Worm (Caenorhabditis elegans): Measurements from ENCODE around the gene hpo-9.

DNA sequence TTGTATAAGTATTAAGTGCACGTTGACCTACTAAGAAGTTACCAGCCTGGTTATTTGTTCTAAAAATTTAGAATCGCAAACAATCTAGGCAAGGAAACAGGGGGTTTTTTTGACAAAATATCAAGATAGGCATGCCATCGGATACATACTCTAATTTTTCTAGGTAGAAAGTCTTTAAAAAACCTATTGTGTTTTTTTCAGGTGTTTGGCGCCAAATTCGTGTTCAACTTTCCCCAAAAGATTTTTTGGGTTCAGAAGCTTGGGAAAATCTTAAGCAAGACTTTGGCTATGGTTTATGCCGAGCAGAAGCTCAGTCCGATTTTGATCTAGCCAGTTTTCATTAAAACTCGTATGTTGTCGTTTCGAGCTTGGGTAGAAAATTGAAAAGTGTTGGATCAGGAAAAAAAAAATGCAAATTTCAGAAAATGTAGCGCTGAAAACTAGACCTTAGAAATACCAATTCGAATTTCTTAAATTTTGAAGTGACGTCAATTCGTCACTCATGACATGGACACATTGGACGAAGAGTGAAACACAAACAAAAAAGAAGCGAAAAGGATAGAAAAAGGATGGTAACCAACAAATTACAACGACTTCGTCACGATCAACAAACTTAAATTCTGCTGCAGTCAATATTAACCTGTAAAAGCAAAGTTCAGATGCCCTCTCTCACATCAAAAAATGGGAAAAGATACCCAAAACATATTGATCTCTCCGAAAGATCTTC, 11.5 kb upstream of the hpo-9 start:
- TF ChIP-seq flt-1 (GFP tag; IDR thresholded peaks at IDR 0.05) = no peak
- TF ChIP-seq ref-1 (GFP tag; conservative IDR thresholded peaks at IDR 0.05) = no peak
- no peak for TF ChIP-seq T22C8.4 (GFP tag; IDR thresholded peaks at IDR 0.05)

Measured in whole organism, midembryonic.